Fruit fly (Drosophila melanogaster) whole organism, embryonic: ENCODE results near the gene CG11698.

Experiments used
- Asciz ChIP-seq: fragments of 200-800 bp; sonication (Bioruptor generic); optimal IDR thresholded peaks from 2 replicates; lab custom pipeline; 2017; ENCODE audit warnings: missing biosample characterization, mild to moderate bottlenecking, missing genetic modification characterization, missing genetic modification reagents
- Atf3 ChIP-seq: fragments of 200-800 bp; sonication (Bioruptor generic); optimal IDR thresholded peaks from 3 replicates; lab custom pipeline; 2016; ENCODE audit warnings: missing biosample characterization, missing genetic modification characterization
- Atf6 ChIP-seq: fragments of 200-800 bp; sonication (Bioruptor generic); IDR thresholded peaks from 2 replicates; pipeline ENCODE4 v1.3.6; 2022; ENCODE audit warnings: missing biosample characterization, missing genetic modification characterization
- CG10654 ChIP-seq: fragments of 200-800 bp; sonication (Bioruptor generic); optimal IDR thresholded peaks from 2 replicates; lab custom pipeline; 2016; ENCODE audit warnings: missing biosample characterization, missing genetic modification characterization
- CG12236 ChIP-seq: fragments of 200-800 bp; sonication (Bioruptor generic); optimal IDR thresholded peaks from 2 replicates; lab custom pipeline; 2016; ENCODE audit warnings: missing biosample characterization, missing genetic modification characterization
- CG14860 ChIP-seq: fragments of 200-800 bp; sonication (Bioruptor generic); IDR thresholded peaks from 3 replicates; pipeline ENCODE4 v1.3.6; 2022; ENCODE audit warnings: missing biosample characterization, missing genetic modification characterization; ENCODE audit not compliant: partially characterized antibody
- CG17186 ChIP-seq: fragments of 200-800 bp; sonication (Bioruptor generic); optimal IDR thresholded peaks from 3 replicates; lab custom pipeline; 2017; ENCODE audit warnings: missing biosample characterization, missing genetic modification reagents, missing genetic modification characterization
- CG17612 ChIP-seq: fragments of 200-800 bp; sonication (Bioruptor generic); IDR thresholded peaks from 2 replicates; pipeline ENCODE4 v1.3.6; 2022; ENCODE audit warnings: missing biosample characterization, missing genetic modification characterization
- CG17829 ChIP-seq: fragments of 200-800 bp; optimal IDR thresholded peaks from 2 replicates; lab custom pipeline; 2019; ENCODE audit warnings: missing biosample characterization, mild to moderate bottlenecking, missing genetic modification characterization, moderate library complexity
- CG17912 ChIP-seq: fragments of 200-800 bp; sonication (Bioruptor generic); optimal IDR thresholded peaks from 2 replicates; lab custom pipeline; 2018; ENCODE audit warnings: missing biosample characterization, mild to moderate bottlenecking, missing genetic modification characterization
- CG2199 ChIP-seq: fragments of 200-800 bp; sonication (Bioruptor generic); IDR thresholded peaks from 3 replicates; pipeline ENCODE4 v1.3.6; 2022; ENCODE audit warnings: missing biosample characterization, missing genetic modification characterization
- CG30020 ChIP-seq: fragments of 200-800 bp; optimal IDR thresholded peaks from 2 replicates; lab custom pipeline; 2019; ENCODE audit warnings: missing biosample characterization, mild to moderate bottlenecking, missing genetic modification characterization, moderate library complexity
- CG4730 ChIP-seq: fragments of 200-800 bp; sonication (Bioruptor generic); IDR thresholded peaks from 2 replicates; pipeline ENCODE4 v1.3.6; 2022; ENCODE audit warnings: missing biosample characterization, missing genetic modification characterization
- CG5245 ChIP-seq: fragments of 200-800 bp; sonication (Bioruptor generic); optimal IDR thresholded peaks from 3 replicates; lab custom pipeline; 2016; ENCODE audit warnings: missing biosample characterization, missing genetic modification characterization
- CG7928 ChIP-seq: fragments of 200-800 bp; sonication (Bioruptor generic); optimal IDR thresholded peaks from 2 replicates; lab custom pipeline; 2017; ENCODE audit warnings: missing biosample characterization, mild to moderate bottlenecking, missing genetic modification characterization
- CG7987 ChIP-seq: fragments of 200-800 bp; sonication (Bioruptor generic); optimal IDR thresholded peaks from 2 replicates; lab custom pipeline; 2018; ENCODE audit warnings: missing biosample characterization, mild to moderate bottlenecking, missing genetic modification characterization, moderate library complexity
- CG8089 ChIP-seq: fragments of 200-800 bp; sonication (Bioruptor generic); optimal IDR thresholded peaks from 3 replicates; lab custom pipeline; 2016; ENCODE audit warnings: missing biosample characterization, missing genetic modification characterization
- CG8281 ChIP-seq: fragments of 200-800 bp; sonication (Bioruptor generic); optimal IDR thresholded peaks from 2 replicates; lab custom pipeline; 2018; ENCODE audit warnings: missing biosample characterization, mild to moderate bottlenecking, missing genetic modification characterization, moderate library complexity
- CG8290 ChIP-seq, 3 experiments: fragments of 200-800 bp; sonication (Bioruptor generic); optimal IDR thresholded peaks; 2 replicates each; lab custom pipeline; 2016 to 2019; ENCODE audit warnings: missing biosample characterization in 3 of 3, missing genetic modification characterization in 3 of 3, mild to moderate bottlenecking in 2 of 3, moderate library complexity in 1 of 3
- CG9932 ChIP-seq: fragments of 200-800 bp; sonication (Bioruptor generic); IDR thresholded peaks from 2 replicates; pipeline ENCODE4 v1.3.6; 2022; ENCODE audit warnings: missing biosample characterization, missing genetic modification characterization
- CTCF ChIP-seq: fragments of 200-800 bp; sonication (Bioruptor generic); optimal IDR thresholded peaks from 2 replicates; lab custom pipeline; 2017; ENCODE audit warnings: missing biosample characterization, mild to moderate bottlenecking, missing genetic modification characterization, moderate library complexity
- CoRest ChIP-seq: fragments of 200-800 bp; sonication (Bioruptor generic); optimal IDR thresholded peaks from 3 replicates; lab custom pipeline; 2018; ENCODE audit warnings: missing biosample characterization, mild to moderate bottlenecking, missing genetic modification characterization, moderate library complexity
- Dp ChIP-seq: fragments of 200-800 bp; sonication (Bioruptor generic); optimal IDR thresholded peaks from 2 replicates; lab custom pipeline; 2018; ENCODE audit warnings: missing biosample characterization, mild to moderate bottlenecking, missing genetic modification characterization, moderate library complexity
- ERR ChIP-seq: fragments of 200-800 bp; sonication (Bioruptor generic); optimal IDR thresholded peaks from 2 replicates; lab custom pipeline; 2016; ENCODE audit warnings: missing biosample characterization, missing genetic modification characterization
- Elba2 ChIP-seq: fragments of 200-800 bp; sonication (Bioruptor generic); optimal IDR thresholded peaks from 3 replicates; lab custom pipeline; 2016; ENCODE audit warnings: missing biosample characterization, missing genetic modification characterization
- HmgZ ChIP-seq: fragments of 200-800 bp; sonication (Bioruptor generic); optimal IDR thresholded peaks from 2 replicates; lab custom pipeline; 2018; ENCODE audit warnings: missing biosample characterization, mild to moderate bottlenecking, missing genetic modification characterization
- Lhr ChIP-seq: fragments of 200-800 bp; sonication (Bioruptor generic); optimal IDR thresholded peaks from 3 replicates; lab custom pipeline; 2017; ENCODE audit warnings: mild to moderate bottlenecking, missing biosample characterization, missing genetic modification reagents, missing genetic modification characterization
- Rx ChIP-seq: fragments of 200-800 bp; sonication (Bioruptor generic); IDR thresholded peaks from 2 replicates; pipeline ENCODE4 v1.3.6; 2022; ENCODE audit warnings: missing biosample characterization, missing genetic modification characterization
- ac ChIP-seq: fragments of 200-800 bp; sonication (Bioruptor generic); optimal IDR thresholded peaks from 3 replicates; lab custom pipeline; 2017; ENCODE audit warnings: missing biosample characterization, mild to moderate bottlenecking, missing genetic modification characterization
- al ChIP-seq: fragments of 200-800 bp; sonication (Bioruptor generic); IDR thresholded peaks from 2 replicates; pipeline ENCODE4 v1.3.6; 2022; ENCODE audit warnings: missing biosample characterization, missing genetic modification characterization
- bigmax ChIP-seq: fragments of 200-800 bp; sonication (Bioruptor generic); optimal IDR thresholded peaks from 2 replicates; lab custom pipeline; 2018; ENCODE audit warnings: missing biosample characterization, mild to moderate bottlenecking, missing genetic modification characterization
- btn ChIP-seq: fragments of 200-800 bp; sonication (Bioruptor generic); optimal IDR thresholded peaks from 2 replicates; lab custom pipeline; 2016; ENCODE audit warnings: missing biosample characterization, missing genetic modification characterization
- chinmo ChIP-seq: fragments of 200-800 bp; sonication (Bioruptor generic); IDR thresholded peaks from 4 replicates; pipeline ENCODE4 v1.3.6; 2022; ENCODE audit warnings: missing biosample characterization, missing genetic modification characterization; ENCODE audit not compliant: partially characterized antibody
- disco-r ChIP-seq: fragments of 200-800 bp; sonication (Bioruptor generic); optimal IDR thresholded peaks from 2 replicates; lab custom pipeline; 2016; ENCODE audit warnings: missing biosample characterization, missing genetic modification characterization
- eyg ChIP-seq: fragments of 200-800 bp; sonication (Bioruptor generic); optimal IDR thresholded peaks from 3 replicates; lab custom pipeline; 2016; ENCODE audit warnings: missing biosample characterization, missing genetic modification characterization
- gsb-n ChIP-seq: fragments of 200-800 bp; sonication (Bioruptor generic); optimal IDR thresholded peaks from 3 replicates; lab custom pipeline; 2018; ENCODE audit warnings: missing biosample characterization, mild to moderate bottlenecking, missing genetic modification characterization
- hbn ChIP-seq: fragments of 200-800 bp; sonication (Bioruptor generic); IDR thresholded peaks from 2 replicates; pipeline ENCODE4 v1.3.6; 2022; ENCODE audit warnings: missing biosample characterization, missing genetic modification characterization; ENCODE audit not compliant: partially characterized antibody
- her ChIP-seq: fragments of 200-800 bp; sonication (Bioruptor generic); optimal IDR thresholded peaks from 2 replicates; lab custom pipeline; 2016; ENCODE audit warnings: missing biosample characterization, missing genetic modification characterization
- klu ChIP-seq: fragments of 200-800 bp; sonication (Bioruptor generic); IDR thresholded peaks from 2 replicates; pipeline ENCODE4 v1.3.6; 2022; ENCODE audit warnings: missing biosample characterization, missing genetic modification characterization
- nerfin-2 ChIP-seq: fragments of 200-800 bp; sonication (Bioruptor generic); IDR thresholded peaks from 2 replicates; pipeline ENCODE4 v1.3.6; 2022; ENCODE audit warnings: missing biosample characterization, missing genetic modification characterization; ENCODE audit not compliant: partially characterized antibody
- nmo ChIP-seq: fragments of 200-800 bp; sonication (Bioruptor generic); optimal IDR thresholded peaks from 2 replicates; lab custom pipeline; 2018; ENCODE audit warnings: missing biosample characterization, mild to moderate bottlenecking, missing genetic modification characterization, moderate library complexity
- p53 ChIP-seq: fragments of 200-800 bp; sonication (Bioruptor generic); optimal IDR thresholded peaks from 2 replicates; lab custom pipeline; 2016; ENCODE audit warnings: missing biosample characterization, missing genetic modification characterization
- pita ChIP-seq: fragments of 200-800 bp; sonication (Bioruptor generic); optimal IDR thresholded peaks from 2 replicates; lab custom pipeline; 2017; ENCODE audit warnings: missing biosample characterization, mild to moderate bottlenecking, missing genetic modification characterization
- pum ChIP-seq: fragments of 200-800 bp; sonication (Bioruptor generic); optimal IDR thresholded peaks from 2 replicates; lab custom pipeline; 2016; ENCODE audit warnings: missing biosample characterization, missing genetic modification characterization
- sc ChIP-seq, 3 experiments: fragments of >200 bp in 2 of 3; fragments of 200-800 bp in 1 of 3; sonication (Bioruptor generic) in 1 of 3; optimal IDR thresholded peaks; 2 replicates in 2 of 3; 3 replicates in 1 of 3; lab custom pipeline; 2017; ENCODE audit warnings: mild to moderate bottlenecking in 1 of 3, missing biosample characterization in 1 of 3, missing genetic modification characterization in 1 of 3, missing genetic modification reagents in 1 of 3
- sd ChIP-seq: fragments of 200-800 bp; sonication (Bioruptor generic); optimal IDR thresholded peaks from 3 replicates; lab custom pipeline; 2018; ENCODE audit warnings: missing biosample characterization, mild to moderate bottlenecking, missing genetic modification characterization, moderate library complexity
- sob ChIP-seq: fragments of 200-800 bp; sonication (Bioruptor generic); IDR thresholded peaks from 2 replicates; pipeline ENCODE4 v1.3.6; 2022; ENCODE audit warnings: missing biosample characterization, missing genetic modification characterization
- vvl ChIP-seq: fragments of 200-800 bp; sonication (Bioruptor generic); IDR thresholded peaks from 2 replicates; pipeline ENCODE4 v1.3.6; 2022; ENCODE audit warnings: missing biosample characterization, missing genetic modification characterization

Gene CG11698

dm6 chr3R:8300928-8301752, 10.8 kb upstream of the CG11698 start, which contains the start of the genes CG9626 and mRpL1 (continued):
- TF ChIP-seq chinmo (GFP tag; lab: Robert Waterston, UW) (0 out of 4 replicates have a peak, but pooled peaks have one; percentile 23), CG30020 (peak; percentile 29), her (no peak), CG17829 (tag; lab: Kevin White, UChicago) (peak; percentile 45), klu (GFP tag; lab: Robert Waterston, UW) (no peak), Rx (GFP tag; lab: Robert Waterston, UW) (no peak), CG5245 (GFP tag; lab: Kevin White, UChicago) (no peak), CG9932 (GFP tag; lab: Robert Waterston, UW) (peak; percentile 28; the same call in 1 of the 2 replicates), pita (GFP tag; lab: Kevin White, UChicago) (peak; percentile 94), CG8089 (GFP tag; lab: Kevin White, UChicago) (no peak), Elba2 (GFP tag; lab: Kevin White, UChicago) (no peak), CG2199 (GFP tag; lab: Robert Waterston, UW) (peak; percentile 51; the same call in 1 of the 3 replicates), CG17612 (GFP tag; lab: Robert Waterston, UW) (no peak), Dp (GFP tag; lab: Kevin White, UChicago) (peak; percentile 58), eyg (GFP tag; lab: Kevin White, UChicago) (no peak), sob (peak; percentile 55; the same call in 1 of the 2 replicates), CG17186 (GFP tag; lab: Kevin White, UChicago) (peak; percentile 64), CG12236 (GFP tag; lab: Kevin White, UChicago) (no peak), CoRest (peak; percentile 45), pum (GFP tag; lab: Kevin White, UChicago) (peak; percentile 1), al (GFP tag; lab: Robert Waterston, UW) (no peak), bigmax (GFP tag; lab: Kevin White, UChicago) (peak; percentile 93), hbn (GFP tag; lab: Robert Waterston, UW) (no peak), sc (optimal IDR thresholded peaks at IDR 0.05; lab: Kevin White, UChicago) (no peak), sc (GFP tag; optimal IDR thresholded peaks at IDR 0.05; lab: Kevin White, UChicago) (no peak), CG4730 (GFP tag; lab: Robert Waterston, UW) (no peak), HmgZ (peak; percentile 88), vvl (GFP tag; lab: Robert Waterston, UW) (no peak), Asciz (GFP tag; lab: Kevin White, UChicago) (no peak), sd (tag; lab: Kevin White, UChicago) (peak; percentile 87), CG7928 (peak; percentile 19), CG8281 (tag; lab: Kevin White, UChicago) (peak; percentile 75), CG14860 (GFP tag; lab: Robert Waterston, UW) (no peak), CG8290 (GFP tag; optimal IDR thresholded peaks at IDR 0.05; lab: Kevin White, UChicago) (peak; percentile 2), CG8290 (tag; optimal IDR thresholded peaks at IDR 0.05; lab: Kevin White, UChicago) (peak in 1 of 2 experiments; percentile 79), Atf3 (GFP tag; lab: Kevin White, UChicago) (no peak), ERR (GFP tag; lab: Kevin White, UChicago) (peak; percentile 16), btn (no peak), CG10654 (GFP tag; lab: Kevin White, UChicago) (no peak), disco-r (GFP tag; lab: Kevin White, UChicago) (no peak), Lhr (GFP tag; lab: Kevin White, UChicago) (peak; percentile 86), gsb-n (no peak), CTCF (GFP tag; lab: Kevin White, UChicago) (peak; percentile 82), CG7987 (GFP tag; lab: Kevin White, UChicago) (no peak), ac (GFP tag; lab: Kevin White, UChicago) (no peak), nerfin-2 (GFP tag; lab: Robert Waterston, UW) (0 out of 2 replicates have a peak, but pooled peaks have one; percentile 12), nmo (GFP tag; lab: Kevin White, UChicago) (peak; percentile 57), CG17912 (GFP tag; lab: Kevin White, UChicago) (peak; percentile 22), Atf6 (GFP tag; lab: Robert Waterston, UW) (no peak), p53 (GFP tag; lab: Kevin White, UChicago) (peak; percentile 5)
